Worm (Caenorhabditis elegans): Measurements from ENCODE around the gene Y39A1A.22.

ce11 chrIII:10703833-10704232 lies 3.0 kb downstream of the Y39A1A.22 start:
- TF ChIP-seq hnd-1 (tag; optimal IDR thresholded peaks at IDR 0.05) (no peak), ceh-13 (GFP tag; optimal IDR thresholded peaks at IDR 0.05) (no peak), tbx-37 (GFP tag; conservative IDR thresholded peaks at IDR 0.05) (no peak), ama-1 (optimal IDR thresholded peaks at IDR 0.05) (no peak), hmg-4 (GFP tag; optimal IDR thresholded peaks at IDR 0.05) (no peak), flt-1 (GFP tag; IDR thresholded peaks at IDR 0.05) (no peak), ets-7 (tag; optimal IDR thresholded peaks at IDR 0.05) (no peak), ceh-36 (tag; optimal IDR thresholded peaks at IDR 0.05) (no peak), pes-1 (GFP tag; IDR thresholded peaks at IDR 0.05) (no peak), F13C5.2 (tag; optimal IDR thresholded peaks at IDR 0.05) (no peak), B0310.2 (tag; optimal IDR thresholded peaks at IDR 0.05) (no peak)
